Worm (Caenorhabditis elegans): Measurements from ENCODE around the gene C24D10.2.

C24D10.2 gene

ce11 chrIV:5200813-5201212 is 37.7 kb downstream of the C24D10.2 start:
- no peak for TF ChIP-seq ztf-18 (tag; optimal IDR thresholded peaks at IDR 0.05)
- no peak for TF ChIP-seq gei-17 (GFP tag; optimal IDR thresholded peaks at IDR 0.05)
- TF ChIP-seq F52B5.7 (tag; optimal IDR thresholded peaks at IDR 0.05) = no peak
- no peak for TF ChIP-seq madf-8 (GFP tag; conservative IDR thresholded peaks at IDR 0.05)
- no peak for TF ChIP-seq pbrm-1 (GFP tag; IDR thresholded peaks at IDR 0.05)
- no peak for TF ChIP-seq snpc-3.4 (tag; optimal IDR thresholded peaks at IDR 0.05)
- TF ChIP-seq hsf-1 (GFP tag; IDR thresholded peaks at IDR 0.05) = no peak
- TF ChIP-seq cebp-2 (GFP tag; IDR thresholded peaks at IDR 0.05) = no peak
- TF ChIP-seq zfh-2 (GFP tag; conservative IDR thresholded peaks at IDR 0.05) = no peak
- TF ChIP-seq D2030.7 (GFP tag; IDR thresholded peaks at IDR 0.05) = no peak
- TF ChIP-seq snpc-1.3 (tag; optimal IDR thresholded peaks at IDR 0.05; ENCODE audit: insufficient read depth) = no peak
- no peak for TF ChIP-seq mes-4 (tag; optimal IDR thresholded peaks at IDR 0.05)
- TF ChIP-seq egrh-3 (GFP tag; IDR thresholded peaks at IDR 0.05) = no peak
- TF ChIP-seq repo-1 (tag; optimal IDR thresholded peaks at IDR 0.05) = no peak
- TF ChIP-seq nfya-2 (GFP tag; IDR thresholded peaks at IDR 0.05) = no peak
- no peak for TF ChIP-seq F10E7.11 (tag; optimal IDR thresholded peaks at IDR 0.05)
- no peak for TF ChIP-seq tlf-1 (GFP tag; optimal IDR thresholded peaks at IDR 0.05)
- TF ChIP-seq attf-3 (GFP tag; conservative IDR thresholded peaks at IDR 0.05) = no peak
- no peak for TF ChIP-seq ztf-6 (GFP tag; IDR thresholded peaks at IDR 0.05)
- no peak for TF ChIP-seq nhr-90 (tag; optimal IDR thresholded peaks at IDR 0.05)

- TF ChIP-seq dpff-1 (tag; optimal IDR thresholded peaks at IDR 0.05) (no peak), tlf-1 (GFP tag; optimal IDR thresholded peaks at IDR 0.05) (no peak), Y53G8AR.9 (GFP tag; conservative IDR thresholded peaks at IDR 0.05) (no peak), hsf-1 (GFP tag; IDR thresholded peaks at IDR 0.05) (no peak), ztf-22 (GFP tag; optimal IDR thresholded peaks at IDR 0.05) (no peak), D2030.7 (GFP tag; IDR thresholded peaks at IDR 0.05) (no peak), F23B12.7 (tag; optimal IDR thresholded peaks at IDR 0.05; ENCODE audit: insufficient read depth) (no peak), bed-1 (GFP tag; IDR thresholded peaks at IDR 0.05) (no peak), unc-62 (GFP tag; optimal IDR thresholded peaks at IDR 0.05) (no peak), unc-130 (GFP tag; optimal IDR thresholded peaks at IDR 0.05) (no peak), madf-10 (tag; optimal IDR thresholded peaks at IDR 0.05) (no peak), F22D6.2 (tag; optimal IDR thresholded peaks at IDR 0.05) (no peak), mxl-1 (tag; optimal IDR thresholded peaks at IDR 0.05) (no peak), nhr-120 (GFP tag; IDR thresholded peaks at IDR 0.05) (no peak), dox-1 (GFP tag; IDR thresholded peaks at IDR 0.05) (no peak), Y95B8A.8 (GFP tag; IDR thresholded peaks at IDR 0.05) (no peak)
These were observed 39.4 kb downstream of the C24D10.2 start for ce11 chrIV:5202575-5202974.

ce11 chrIV:5204573-5204972 is 41.4 kb downstream of the C24D10.2 start, which contains the start of gene tni-4:
TSS of gene tni-4 (plus strand) at chrIV:5204591.
- TF ChIP-seq T07F8.4 (tag; optimal IDR thresholded peaks at IDR 0.05) (no peak), Y56A3A.18 (GFP tag; IDR thresholded peaks at IDR 0.05) (no peak), efl-1 (GFP tag; optimal IDR thresholded peaks at IDR 0.05) (no peak), attf-6 (GFP tag; IDR thresholded peaks at IDR 0.05) (no peak), tbp1 (GFP tag; optimal IDR thresholded peaks at IDR 0.05) (no peak), ceh-100 (GFP tag; IDR thresholded peaks at IDR 0.05) (no peak), ztf-28 (GFP tag; IDR thresholded peaks at IDR 0.05) (no peak), dpff-1 (tag; optimal IDR thresholded peaks at IDR 0.05) (no peak), mes-4 (tag; optimal IDR thresholded peaks at IDR 0.05) (no peak), lsl-1 (GFP tag; optimal IDR thresholded peaks at IDR 0.05) (no peak), nfyb-1 (GFP tag; IDR thresholded peaks at IDR 0.05) (no peak), xnd-1 (tag; optimal IDR thresholded peaks at IDR 0.05) (no peak), ztf-3 (GFP tag; optimal IDR thresholded peaks at IDR 0.05) (no peak), sea-2 (GFP tag; IDR thresholded peaks at IDR 0.05) (no peak), hlh-12 (tag; optimal IDR thresholded peaks at IDR 0.05) (no peak), attf-3 (GFP tag; conservative IDR thresholded peaks at IDR 0.05) (no peak)

Measured in whole organism, young adult.